Worm (Caenorhabditis elegans): ENCODE measurements around the gene tni-4.
"Not testable (repeated sequence)": the region's sequence is repeated elsewhere in the genome, so short reads cannot be mapped to it uniquely, and the experiment has no call there.

Gene tni-4

DNA sequence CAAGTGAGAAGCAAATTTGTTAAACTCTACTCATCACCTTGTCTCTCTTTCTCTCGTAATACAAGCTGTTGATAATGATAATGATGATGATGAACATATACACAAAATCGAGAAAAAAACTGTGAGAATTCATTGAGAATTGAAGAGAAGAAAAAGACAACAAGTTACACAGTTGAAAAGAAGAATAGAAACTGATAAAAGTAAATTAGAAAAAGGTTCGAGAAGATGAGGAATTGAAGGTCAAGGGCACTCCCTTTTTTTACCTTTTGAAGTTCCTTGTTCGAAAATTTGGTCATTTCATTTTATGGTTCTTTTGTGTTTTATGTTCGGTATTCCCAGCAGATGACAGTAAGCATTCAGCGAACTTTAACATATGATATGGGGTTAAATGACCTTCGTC is 12.0 kb downstream of the tni-4 start:
- TF ChIP-seq nhr-23 (tag; optimal IDR thresholded peaks at IDR 0.05): peak; percentile 82
- no peak for TF ChIP-seq ztf-4 (tag; optimal IDR thresholded peaks at IDR 0.05)
- TF ChIP-seq sea-2 (GFP tag; optimal IDR thresholded peaks at IDR 0.05): no peak
- TF ChIP-seq ceh-9 (tag; optimal IDR thresholded peaks at IDR 0.05): no peak
- TF ChIP-seq nhr-25 (tag; optimal IDR thresholded peaks at IDR 0.05): peak; percentile 66
- TF ChIP-seq pha-4 (tag; optimal IDR thresholded peaks at IDR 0.05): no peak

DNA sequence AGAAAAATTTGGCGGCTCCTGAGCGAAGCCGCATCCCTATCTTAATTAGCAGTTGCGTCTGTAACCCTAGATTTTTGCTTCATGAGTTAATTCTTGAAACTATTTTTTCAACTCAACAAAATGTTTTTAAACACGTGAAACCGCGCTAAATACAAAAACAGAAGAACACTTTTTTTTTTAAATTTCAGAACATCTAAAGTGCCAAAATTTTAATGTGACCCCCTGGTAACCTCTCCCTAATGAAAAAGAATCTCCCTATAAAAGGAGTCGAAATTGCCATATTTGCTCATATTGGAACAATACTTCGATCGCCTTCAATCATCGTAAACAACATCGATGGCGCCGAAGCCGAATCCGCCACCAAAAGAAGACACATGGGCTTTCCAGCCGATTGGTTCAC is 14.1 kb downstream of the tni-4 start, which contains the start of gene nsph-4.2:
Gene nsph-4.2, plus strand, starts transcription at position 301 of the 400 bp plus-strand sequence.
- not testable (repeated sequence) for TF ChIP-seq unc-62 (GFP tag; optimal IDR thresholded peaks at IDR 0.05); mml-1 (tag; optimal IDR thresholded peaks at IDR 0.05); nhr-77 (tag; optimal IDR thresholded peaks at IDR 0.05)

DNA sequence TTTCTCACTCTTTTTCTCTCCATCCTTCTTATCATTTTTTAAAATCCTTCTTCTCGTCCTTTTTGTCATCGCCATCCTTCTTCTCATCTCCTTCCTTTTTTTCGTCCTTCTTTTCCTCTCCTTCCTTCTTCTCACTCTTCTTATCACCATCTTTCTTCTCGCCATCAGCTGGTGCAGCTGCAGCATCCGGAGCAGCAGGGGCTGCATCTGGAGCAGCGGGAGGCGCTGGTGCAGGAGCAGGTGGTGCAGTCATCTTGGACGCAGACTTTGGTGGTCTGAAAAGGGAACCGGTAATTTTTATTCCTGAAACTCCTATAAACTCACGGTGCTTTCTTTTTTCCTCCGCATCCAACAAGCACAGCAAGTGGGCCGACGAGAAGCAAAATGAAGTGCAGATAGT is 17.3 kb downstream of the tni-4 start:
- TF ChIP-seq mml-1 (tag; optimal IDR thresholded peaks at IDR 0.05) (no peak), pqm-1 (tag; optimal IDR thresholded peaks at IDR 0.05) (no peak), ceh-28 (tag; optimal IDR thresholded peaks at IDR 0.05) (no peak), ztf-4 (tag; optimal IDR thresholded peaks at IDR 0.05) (no peak), eor-1 (tag; optimal IDR thresholded peaks at IDR 0.05) (no peak), zag-1 (tag; optimal IDR thresholded peaks at IDR 0.05) (no peak), fkh-10 (GFP tag; optimal IDR thresholded peaks at IDR 0.05) (no peak), nhr-76 (tag; optimal IDR thresholded peaks at IDR 0.05) (no peak), ama-1 (optimal IDR thresholded peaks at IDR 0.05) (no peak), skn-1 (tag; optimal IDR thresholded peaks at IDR 0.05) (no peak)

DNA sequence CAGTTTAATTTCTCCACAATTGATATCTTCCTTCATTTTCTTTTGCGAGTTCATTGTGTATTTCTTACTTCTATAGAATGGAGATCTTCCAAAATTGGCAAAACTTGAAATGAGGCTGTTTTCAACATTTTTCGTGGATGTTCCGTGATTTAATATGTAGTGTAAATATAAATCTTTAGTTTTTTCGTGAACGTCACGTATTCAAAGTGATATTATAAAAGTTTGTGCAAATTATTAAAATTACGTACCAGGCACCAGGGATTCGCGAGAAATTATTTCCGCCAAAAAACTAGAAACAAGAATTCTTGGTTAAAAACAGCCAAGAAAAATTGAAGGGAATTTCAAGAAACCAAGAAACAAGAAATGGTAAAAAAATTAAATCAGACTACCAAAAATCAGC is 19.8 kb downstream of the tni-4 start, which contains the start of gene Y59E9AL.8:
Gene Y59E9AL.8, minus strand, starts transcription at position 101 of the 400 bp plus-strand sequence.
- TF ChIP-seq elt-3 (tag; optimal IDR thresholded peaks at IDR 0.05) (no peak), tbx-2 (tag; optimal IDR thresholded peaks at IDR 0.05) (no peak), ceh-82 (tag; optimal IDR thresholded peaks at IDR 0.05) (no peak), unc-62 (GFP tag; optimal IDR thresholded peaks at IDR 0.05) (no peak), mdl-1 (tag; optimal IDR thresholded peaks at IDR 0.05) (no peak), nhr-76 (tag; optimal IDR thresholded peaks at IDR 0.05) (no peak), elt-2 (tag; optimal IDR thresholded peaks at IDR 0.05) (no peak), elt-1 (tag; optimal IDR thresholded peaks at IDR 0.05) (no peak), egl-5 (tag; optimal IDR thresholded peaks at IDR 0.05) (no peak), hmg-11 (tag; optimal IDR thresholded peaks at IDR 0.05) (no peak), R02D3.7 (tag; optimal IDR thresholded peaks at IDR 0.05) (no peak), fkh-2 (tag; optimal IDR thresholded peaks at IDR 0.05) (no peak)

DNA sequence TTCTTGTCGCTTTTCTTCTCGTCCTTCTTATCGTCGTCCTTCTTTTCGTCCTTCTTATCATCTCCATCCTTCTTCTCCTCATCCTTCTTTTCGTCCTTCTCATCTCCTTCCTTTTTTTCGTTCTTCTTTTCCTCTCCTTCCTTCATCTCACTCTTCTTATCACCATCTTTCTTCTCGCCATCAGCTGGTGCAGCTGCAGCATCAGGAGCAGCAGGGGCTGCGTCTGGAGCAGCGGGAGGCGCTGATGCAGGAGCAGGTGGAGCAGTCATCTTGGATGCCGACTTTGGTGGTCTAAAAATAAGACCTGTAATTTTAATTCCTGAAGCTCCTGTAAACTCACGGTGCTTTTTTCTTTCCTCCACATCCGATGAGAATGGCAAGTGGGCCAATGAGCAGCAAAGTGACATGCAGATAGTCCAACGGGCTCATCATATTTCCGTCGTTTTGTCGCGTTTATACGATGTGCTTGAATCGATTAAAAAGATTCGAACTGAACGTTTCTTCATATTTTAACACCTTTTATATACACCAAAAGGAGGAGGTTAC is 21.0 kb downstream of the tni-4 start, which contains the start of gene cylc-1:
Gene cylc-1, minus strand, starts transcription at position 496 of the 546 bp plus-strand sequence.
- not testable (repeated sequence) for TF ChIP-seq unc-39, jun-1, ZK546.5 (tag; optimal IDR thresholded peaks at IDR 0.05)

DNA sequence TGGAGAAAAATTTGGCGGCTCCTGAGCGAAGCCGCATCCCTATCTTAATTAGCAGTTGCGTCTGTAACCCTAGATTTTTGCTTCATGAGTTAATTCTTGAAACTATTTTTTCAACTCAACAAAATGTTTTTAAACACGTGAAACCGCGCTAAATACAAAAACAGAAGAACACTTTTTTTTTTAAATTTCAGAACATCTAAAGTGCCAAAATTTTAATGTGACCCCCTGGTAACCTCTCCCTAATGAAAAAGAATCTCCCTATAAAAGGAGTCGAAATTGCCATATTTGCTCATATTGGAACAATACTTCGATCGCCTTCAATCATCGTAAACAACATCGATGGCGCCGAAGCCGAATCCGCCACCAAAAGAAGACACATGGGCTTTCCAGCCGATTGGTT is 22.2 kb downstream of the tni-4 start, which contains the start of gene nsph-4.1:
Gene nsph-4.1, plus strand, starts transcription at position 301 of the 400 bp plus-strand sequence.
- TF ChIP-seq aly-2, nhr-23, eor-1 (tag; optimal IDR thresholded peaks at IDR 0.05): not testable (repeated sequence)

DNA sequence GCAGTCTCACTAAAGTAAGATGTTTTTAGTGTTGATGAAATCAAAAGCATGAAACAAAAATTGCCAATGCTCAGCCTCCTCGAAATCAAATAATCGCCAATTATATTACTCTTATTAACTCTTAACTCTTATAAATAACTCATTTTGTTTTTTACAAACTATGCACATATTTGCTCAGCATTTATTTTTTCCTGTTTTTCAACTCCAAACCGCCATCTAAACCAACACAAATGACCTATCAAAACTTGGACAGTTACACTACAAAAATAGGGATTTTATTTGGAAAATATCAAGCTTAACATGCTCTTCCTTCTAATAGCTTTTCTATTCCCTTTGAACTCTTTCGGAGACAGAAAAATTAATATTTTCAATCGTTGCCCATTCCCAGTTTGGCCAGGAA is 24.2 kb downstream of the tni-4 start, which contains the start of gene thn-6:
Gene thn-6, plus strand, starts transcription at position 301 of the 400 bp plus-strand sequence.
- no peak for TF ChIP-seq ZK546.5 (tag; optimal IDR thresholded peaks at IDR 0.05)

Measured in whole organism, L3 larva.